Worm (Caenorhabditis elegans) whole organism, late embryonic: ENCODE results near the gene clec-203.

ENCODE experiments used
- C08G9.2 ChIP-seq: sonication (generic microtip); optimal IDR thresholded peaks from 2 replicates; lab custom pipeline; 2016; ENCODE audit warnings: mild to moderate bottlenecking, missing genetic modification characterization, moderate library complexity, missing compliant biosample characterization
- K09A11.1 ChIP-seq: sonication (generic microtip); optimal IDR thresholded peaks from 2 replicates; lab custom pipeline; 2017; ENCODE audit warnings: antibody characterized with exemption, mild to moderate bottlenecking, missing genetic modification characterization, missing compliant biosample characterization; ENCODE audit not compliant: insufficient read depth
- T23F11.4 ChIP-seq: fragments of 200-800 bp; sonication (Bioruptor generic); optimal IDR thresholded peaks from 2 replicates; lab custom pipeline; 2018; ENCODE audit warnings: mild to moderate bottlenecking, missing genetic modification characterization, missing compliant biosample characterization
- Y22D7AL.16 ChIP-seq: sonication (generic microtip); optimal IDR thresholded peaks from 2 replicates; lab custom pipeline; 2016; ENCODE audit warnings: missing genetic modification characterization, missing compliant biosample characterization
- ama-1 ChIP-seq: fragments of 150-350 bp; optimal IDR thresholded peaks from 2 replicates; lab custom pipeline; 2014
- ceh-19 ChIP-seq: fragments of 200-800 bp; sonication (Bioruptor generic); optimal IDR thresholded peaks from 2 replicates; lab custom pipeline; 2018; ENCODE audit warnings: mild to moderate bottlenecking, missing genetic modification characterization, missing compliant biosample characterization
- ceh-22 ChIP-seq: sonication (generic microtip); optimal IDR thresholded peaks from 2 replicates; lab custom pipeline; 2017; ENCODE audit warnings: missing biosample characterization, missing genetic modification characterization
- ceh-24 ChIP-seq: sonication (generic microtip); optimal IDR thresholded peaks from 2 replicates; lab custom pipeline; 2016; ENCODE audit warnings: mild to moderate bottlenecking, missing genetic modification characterization, missing compliant biosample characterization
- ceh-31 ChIP-seq: sonication (generic microtip); optimal IDR thresholded peaks from 2 replicates; lab custom pipeline; 2016; ENCODE audit warnings: missing genetic modification characterization, missing compliant biosample characterization
- ceh-34 ChIP-seq: sonication (generic microtip); optimal IDR thresholded peaks from 2 replicates; lab custom pipeline; 2016; ENCODE audit warnings: mild to moderate bottlenecking, missing genetic modification characterization, missing compliant biosample characterization
- dmd-4 ChIP-seq: sonication (generic microtip); optimal IDR thresholded peaks from 2 replicates; lab custom pipeline; 2016; ENCODE audit warnings: borderline replicate concordance, missing genetic modification characterization, missing compliant biosample characterization
- dve-1 ChIP-seq: sonication (generic microtip); optimal IDR thresholded peaks from 2 replicates; lab custom pipeline; 2017; ENCODE audit warnings: antibody characterized with exemption, mild to moderate bottlenecking, missing genetic modification characterization, missing compliant biosample characterization
- elt-2 ChIP-seq: sonication (generic microtip); optimal IDR thresholded peaks from 2 replicates; lab custom pipeline; 2016; ENCODE audit warnings: missing genetic modification reagents, missing genetic modification characterization, missing compliant biosample characterization
- ets-4 ChIP-seq: sonication (generic microtip); optimal IDR thresholded peaks from 2 replicates; lab custom pipeline; 2016; ENCODE audit warnings: missing genetic modification characterization, missing compliant biosample characterization
- eyg-1 ChIP-seq: sonication (generic microtip); optimal IDR thresholded peaks from 2 replicates; lab custom pipeline; 2016; ENCODE audit warnings: missing genotype, missing genetic modification characterization, missing compliant biosample characterization
- gmeb-2 ChIP-seq: sonication (generic microtip); optimal IDR thresholded peaks from 2 replicates; lab custom pipeline; 2016; ENCODE audit warnings: missing genetic modification characterization, inconsistent platforms, missing compliant biosample characterization
- hlh-15 ChIP-seq: sonication (generic microtip); optimal IDR thresholded peaks from 2 replicates; lab custom pipeline; 2016; ENCODE audit warnings: missing genetic modification characterization, missing compliant biosample characterization
- hlh-30 ChIP-seq: sonication (generic microtip); optimal IDR thresholded peaks from 2 replicates; lab custom pipeline; 2017; ENCODE audit warnings: antibody characterized with exemption, missing genetic modification characterization, missing compliant biosample characterization; ENCODE audit not compliant: insufficient read depth
- hlh-8 ChIP-seq: sonication (generic microtip); optimal IDR thresholded peaks from 2 replicates; lab custom pipeline; 2016; ENCODE audit warnings: missing genotype, missing genetic modification characterization, missing compliant biosample characterization
- madf-2 ChIP-seq: sonication (generic microtip); optimal IDR thresholded peaks from 2 replicates; lab custom pipeline; 2017; ENCODE audit warnings: missing genetic modification characterization, missing compliant biosample characterization
- mec-3 ChIP-seq: sonication (generic microtip); optimal IDR thresholded peaks from 2 replicates; lab custom pipeline; 2016; ENCODE audit warnings: borderline replicate concordance, missing genetic modification characterization, missing compliant biosample characterization
- nfya-1 ChIP-seq: sonication (generic microtip); optimal IDR thresholded peaks from 2 replicates; lab custom pipeline; 2017; ENCODE audit warnings: missing genetic modification characterization, mild to moderate bottlenecking, missing compliant biosample characterization, antibody characterized with exemption, moderate library complexity
- nhr-11 ChIP-seq: fragments of 150-350 bp; optimal IDR thresholded peaks from 2 replicates; lab custom pipeline; 2014; ENCODE audit warnings: missing biosample characterization, missing genetic modification characterization
- nhr-232 ChIP-seq: sonication (generic microtip); optimal IDR thresholded peaks from 2 replicates; lab custom pipeline; 2016; ENCODE audit warnings: missing genetic modification characterization, missing compliant biosample characterization
- npax-4 ChIP-seq: sonication (generic microtip); optimal IDR thresholded peaks from 2 replicates; lab custom pipeline; 2016; ENCODE audit warnings: missing genetic modification characterization, missing compliant biosample characterization
- pat-9 ChIP-seq: fragments of 200-800 bp; sonication (Bioruptor generic); optimal IDR thresholded peaks from 2 replicates; lab custom pipeline; 2018; ENCODE audit warnings: mild to moderate bottlenecking, missing genetic modification characterization, moderate library complexity, missing compliant biosample characterization
- pha-2 ChIP-seq: sonication (generic microtip); optimal IDR thresholded peaks from 2 replicates; lab custom pipeline; 2017; ENCODE audit warnings: mild to moderate bottlenecking, missing genetic modification characterization, missing compliant biosample characterization
- pha-4 ChIP-seq: fragments of 150-350 bp; optimal IDR thresholded peaks from 2 replicates; lab custom pipeline; 2018; ENCODE audit warnings: missing biosample characterization, missing genetic modification reagents, missing genetic modification characterization
- pros-1 ChIP-seq: fragments of 150-350 bp; optimal IDR thresholded peaks from 2 replicates; lab custom pipeline; 2014; ENCODE audit warnings: missing biosample characterization, missing genetic modification reagents, missing genetic modification characterization
- sox-2 ChIP-seq: fragments of 200-800 bp; sonication (Bioruptor generic); IDR thresholded peaks from 2 replicates; pipeline ENCODE4 v1.3.6; 2022; ENCODE audit warnings: missing genetic modification reagents, missing genetic modification characterization, missing compliant biosample characterization
- tbx-7 ChIP-seq: sonication (generic microtip); optimal IDR thresholded peaks from 2 replicates; lab custom pipeline; 2016; ENCODE audit warnings: missing genotype, missing genetic modification characterization, missing compliant biosample characterization
- ttx-3 ChIP-seq: sonication (generic microtip); optimal IDR thresholded peaks from 2 replicates; lab custom pipeline; 2016; ENCODE audit warnings: missing genetic modification reagents, missing genetic modification characterization, missing compliant biosample characterization
- unc-42 ChIP-seq: sonication (generic microtip); optimal IDR thresholded peaks from 2 replicates; lab custom pipeline; 2016; ENCODE audit warnings: missing genotype, missing genetic modification characterization, missing compliant biosample characterization
- unc-55 ChIP-seq: sonication (generic microtip); optimal IDR thresholded peaks from 2 replicates; lab custom pipeline; 2017; ENCODE audit warnings: missing biosample characterization, missing genetic modification reagents, missing genetic modification characterization
- unc-86 ChIP-seq: sonication (generic microtip); optimal IDR thresholded peaks from 2 replicates; lab custom pipeline; 2016; ENCODE audit warnings: missing genetic modification characterization, missing compliant biosample characterization

The clec-203 gene

ce11 chrV:1112180-1112579 is 24.1 kb downstream of the clec-203 start:
- TF ChIP-seq dve-1 (tag; lab: Kevin White, UChicago) = peak; percentile 66
- TF ChIP-seq gmeb-2 (tag; lab: Kevin White, UChicago) = no peak

ce11 chrV:1112658-1113057 is 24.6 kb downstream of the clec-203 start, which contains the start of gene Y50D4B.1:
Gene Y50D4B.1, plus strand, starts transcription at chrV:1112958.
- TF ChIP-seq K09A11.1 (tag; lab: Kevin White, UChicago) (no peak), dmd-4 (no peak), pros-1 (tag; lab: Kevin White, UChicago) (no peak), hlh-30 (tag; lab: Kevin White, UChicago) (no peak), mec-3 (no peak), ceh-22 (no peak), T23F11.4 (GFP tag; lab: Kevin White, UChicago) (no peak), pha-2 (tag; lab: Kevin White, UChicago) (no peak), tbx-7 (tag; lab: Kevin White, UChicago) (no peak), nhr-232 (tag; lab: Kevin White, UChicago) (no peak), unc-86 (tag; lab: Kevin White, UChicago) (no peak), ceh-34 (no peak), Y22D7AL.16 (tag; lab: Kevin White, UChicago) (no peak), hlh-8 (no peak), sox-2 (GFP tag; lab: Robert Waterston, UW) (no peak), ets-4 (no peak), unc-55 (no peak), madf-2 (tag; lab: Kevin White, UChicago) (no peak), ceh-19 (no peak), elt-2 (no peak)

ce11 chrV:1120101-1120500 is 32.0 kb downstream of the clec-203 start:
- TF ChIP-seq nhr-232 (tag; lab: Kevin White, UChicago) = no peak
- TF ChIP-seq pat-9 (tag; lab: Kevin White, UChicago) = no peak
- no peak for TF ChIP-seq hlh-15
- no peak for TF ChIP-seq C08G9.2 (tag; lab: Kevin White, UChicago)

ce11 chrV:1131880-1132623 is 44.0 kb downstream of the clec-203 start, which contains the start of gene W07B8.4:
Gene W07B8.4, minus strand, starts transcription at chrV:1131930.
- no peak for TF ChIP-seq ama-1
- no peak for TF ChIP-seq ceh-31

ce11 chrV:1133223-1133622 is 45.1 kb downstream of the clec-203 start:
- no peak for TF ChIP-seq gmeb-2 (tag; lab: Kevin White, UChicago)
- TF ChIP-seq eyg-1 (tag; lab: Kevin White, UChicago) = no peak
- TF ChIP-seq, all 69 proteins: peak for 0

ce11 chrV:1133840-1134239 is 45.8 kb downstream of the clec-203 start, which contains the start of gene cpr-5:
Gene cpr-5, minus strand, starts transcription at chrV:1134036.
- TF ChIP-seq nfya-1 (tag; lab: Kevin White, UChicago) (no peak), pha-4 (tag; lab: Kevin White, UChicago) (no peak), unc-42 (no peak), ceh-31 (no peak), tbx-7 (tag; lab: Kevin White, UChicago) (no peak), ceh-24 (tag; lab: Kevin White, UChicago) (no peak), ets-4 (no peak), npax-4 (no peak), ttx-3 (tag; lab: Kevin White, UChicago) (no peak), nhr-11 (no peak)
